Fruit fly (Drosophila melanogaster): ENCODE measurements around the gene skd.

Gene skd

DNA sequence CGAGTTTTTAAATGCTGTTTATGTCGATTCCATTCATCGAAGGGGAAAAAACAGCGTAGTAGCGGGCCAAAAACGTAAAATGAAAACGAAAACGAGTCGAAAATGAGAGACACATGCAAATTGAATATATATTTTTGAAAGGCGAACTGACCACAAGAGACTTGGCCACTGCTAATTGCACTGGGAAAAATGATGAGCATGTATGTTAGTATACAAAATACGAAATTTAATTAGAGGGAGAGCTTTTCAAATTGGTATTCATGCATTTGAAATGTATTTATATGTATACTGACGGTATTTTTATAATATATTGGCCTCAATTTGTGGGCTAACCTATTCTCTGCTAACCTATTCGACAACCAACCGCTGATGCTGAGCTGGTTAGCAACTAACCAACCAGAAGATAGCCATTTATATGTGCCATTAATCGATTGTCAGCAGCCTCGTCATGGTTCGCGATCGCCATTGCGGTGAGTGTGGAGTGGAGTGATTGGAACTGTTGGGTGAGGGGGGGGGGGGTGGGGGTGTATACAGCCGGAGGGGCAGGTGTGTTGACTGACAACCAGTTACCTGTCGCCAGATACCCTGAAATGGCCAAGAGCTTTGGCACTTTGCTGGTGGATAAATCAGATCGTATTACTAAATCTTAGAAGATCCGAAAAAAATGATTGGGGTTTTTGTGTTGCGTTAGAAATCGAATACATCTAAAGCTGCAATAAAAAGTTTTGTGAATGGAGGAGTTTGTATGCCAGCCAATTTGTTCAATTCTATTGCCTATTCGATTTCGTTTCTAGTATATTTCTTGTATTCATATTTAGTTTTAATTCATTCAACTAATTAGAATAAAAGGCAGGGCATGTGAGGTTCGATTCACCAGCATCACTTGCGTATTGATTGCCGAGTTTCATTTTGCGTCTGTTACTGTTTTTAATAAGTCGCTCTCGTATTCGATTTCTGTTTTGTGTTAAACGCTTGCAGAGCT, 15.0 kb upstream of the skd start (continued):
- TF ChIP-seq dpn (GFP tag; optimal IDR thresholded peaks at IDR 0.05): peak in 1 of 2 experiments; percentile 37
- peak; percentile 4 for TF ChIP-seq Hmr (GFP tag; optimal IDR thresholded peaks at IDR 0.05)
- peak; percentile 26 for TF ChIP-seq Xbp1 (GFP tag; optimal IDR thresholded peaks at IDR 0.05)
- TF ChIP-seq phol (tag; optimal IDR thresholded peaks at IDR 0.05): peak; percentile 40
- no peak for TF ChIP-seq CG8290 (GFP tag; optimal IDR thresholded peaks at IDR 0.05)
- TF ChIP-seq CG8290 (tag; optimal IDR thresholded peaks at IDR 0.05): peak in 1 of 2 experiments; percentile 55
- no peak for TF ChIP-seq zen2 (GFP tag; IDR thresholded peaks at IDR 0.05; ENCODE audit: partially characterized antibody)
- TF ChIP-seq Fer1 (GFP tag; optimal IDR thresholded peaks at IDR 0.05): peak; percentile 8
- TF ChIP-seq CG6254 (GFP tag; optimal IDR thresholded peaks at IDR 0.05): no peak
- no peak for TF ChIP-seq nerfin-2 (GFP tag; IDR thresholded peaks at IDR 0.05; ENCODE audit: partially characterized antibody)
- TF ChIP-seq row (GFP tag; IDR thresholded peaks at IDR 0.05): peak; percentile 51
- no peak for TF ChIP-seq CG14965 (GFP tag; optimal IDR thresholded peaks at IDR 0.05; ENCODE audit: borderline replicate concordance)
- no peak for TF ChIP-seq CG43689 (GFP tag; IDR thresholded peaks at IDR 0.05)
- TF ChIP-seq CG31441 (GFP tag; IDR thresholded peaks at IDR 0.05): no peak
- TF ChIP-seq CG11247 (GFP tag; IDR thresholded peaks at IDR 0.05): 0 out of 2 replicates have a peak, but pooled peaks have one; percentile 8
- no peak for TF ChIP-seq trh (GFP tag; optimal IDR thresholded peaks at IDR 0.05)
- TF ChIP-seq Dp (GFP tag; optimal IDR thresholded peaks at IDR 0.05): no peak
- TF ChIP-seq HHEX (GFP tag; optimal IDR thresholded peaks at IDR 0.05): no peak
- no peak for TF ChIP-seq pan (optimal IDR thresholded peaks at IDR 0.05)
- TF ChIP-seq pan (GFP tag; optimal IDR thresholded peaks at IDR 0.05 in 1 of 2, IDR thresholded peaks at IDR 0.05 in 1 of 2): peak in 1 of 2 experiments; percentile 68
- TF ChIP-seq emc (GFP tag; optimal IDR thresholded peaks at IDR 0.05): no peak
- no peak for TF ChIP-seq CG13123 (GFP tag; optimal IDR thresholded peaks at IDR 0.05)
- TF ChIP-seq D19A (tag; optimal IDR thresholded peaks at IDR 0.05): no peak
- peak; percentile 51 for TF ChIP-seq Meics (GFP tag; optimal IDR thresholded peaks at IDR 0.05)
- TF ChIP-seq Rfx (GFP tag; IDR thresholded peaks at IDR 0.05): peak; percentile 45
- TF ChIP-seq CG12071 (GFP tag; optimal IDR thresholded peaks at IDR 0.05): no peak
- TF ChIP-seq Max (GFP tag; optimal IDR thresholded peaks at IDR 0.05): no peak
- no peak for TF ChIP-seq fd64A (GFP tag; optimal IDR thresholded peaks at IDR 0.05)
- peak; percentile 46; the same call in 1 of the 2 replicates for TF ChIP-seq Ada2b (GFP tag; IDR thresholded peaks at IDR 0.05)
- TF ChIP-seq bab2 (GFP tag; optimal IDR thresholded peaks at IDR 0.05): no peak
- 0 out of 2 replicates have a peak, but pooled peaks have one; percentile 5 for TF ChIP-seq sisA (GFP tag; IDR thresholded peaks at IDR 0.05)
- no peak for TF ChIP-seq Poxn (GFP tag; IDR thresholded peaks at IDR 0.05)
- TF ChIP-seq Bdp1 (GFP tag; optimal IDR thresholded peaks at IDR 0.05): no peak
- no peak for TF ChIP-seq CG15601 (tag; optimal IDR thresholded peaks at IDR 0.05)
- peak; percentile 34 for TF ChIP-seq tap (tag; optimal IDR thresholded peaks at IDR 0.05)
- peak; percentile 5; the same call in 1 of the 2 replicates for TF ChIP-seq CG9215 (GFP tag; IDR thresholded peaks at IDR 0.05)
- TF ChIP-seq CG15073 (GFP tag; optimal IDR thresholded peaks at IDR 0.05): no peak
- TF ChIP-seq CG16779 (GFP tag; IDR thresholded peaks at IDR 0.05): no peak
- no peak for TF ChIP-seq aop (GFP tag; IDR thresholded peaks at IDR 0.05)
- TF ChIP-seq CG12155 (GFP tag; optimal IDR thresholded peaks at IDR 0.05): no peak
- no peak for TF ChIP-seq CG9817 (tag; optimal IDR thresholded peaks at IDR 0.05)
- TF ChIP-seq ash1 (GFP tag; optimal IDR thresholded peaks at IDR 0.05): no peak
- peak; percentile 46 for TF ChIP-seq CG15269 (tag; optimal IDR thresholded peaks at IDR 0.05)
- no peak for TF ChIP-seq CG10274 (GFP tag; optimal IDR thresholded peaks at IDR 0.05)
- TF ChIP-seq CG14667 (GFP tag; IDR thresholded peaks at IDR 0.05): no peak
- TF ChIP-seq CG7745 (tag; optimal IDR thresholded peaks at IDR 0.05): no peak
- TF ChIP-seq eyg (GFP tag; optimal IDR thresholded peaks at IDR 0.05): no peak
- no peak for TF ChIP-seq Spps (tag; optimal IDR thresholded peaks at IDR 0.05)
- TF ChIP-seq gt (GFP tag; IDR thresholded peaks at IDR 0.05): no peak
